Worm (Caenorhabditis elegans) whole organism, midembryonic: ENCODE data around the gene F48E8.8.

Source experiments
- T22C8.4 ChIP-seq: fragments of 200-800 bp; sonication (Bioruptor generic); IDR thresholded peaks from 2 replicates; pipeline ENCODE4 v1.3.6; 2022; ENCODE audit warnings: missing genetic modification characterization, missing compliant biosample characterization
- cog-1 ChIP-seq: sonication (generic microtip); optimal IDR thresholded peaks from 2 replicates; lab custom pipeline; 2016; ENCODE audit warnings: missing genetic modification characterization, missing compliant biosample characterization
- flt-1 ChIP-seq: fragments of 200-800 bp; sonication (Bioruptor generic); IDR thresholded peaks from 2 replicates; pipeline ENCODE4 v1.3.6; 2022; ENCODE audit warnings: missing genetic modification characterization, missing compliant biosample characterization
- klf-2 ChIP-seq: fragments of 200-800 bp; sonication (Bioruptor generic); conservative IDR thresholded peaks from 2 replicates; pipeline ENCODE4 v1.3.6; 2022; ENCODE audit warnings: missing genetic modification reagents, missing genetic modification characterization, missing compliant biosample characterization
- med-1 ChIP-seq: sonication (generic microtip); optimal IDR thresholded peaks from 2 replicates; lab custom pipeline; 2017; ENCODE audit warnings: missing genetic modification characterization, mild to moderate bottlenecking, missing compliant biosample characterization, antibody characterized with exemption, missing genetic modification reagents; ENCODE audit not compliant: insufficient read depth
- ref-1 ChIP-seq: fragments of 200-800 bp; sonication (Bioruptor generic); conservative IDR thresholded peaks from 2 replicates; pipeline ENCODE4 v1.3.6; 2022; ENCODE audit warnings: missing genetic modification reagents, missing genetic modification characterization, missing compliant biosample characterization
- tab-1 ChIP-seq: fragments of 200-800 bp; sonication (Bioruptor generic); IDR thresholded peaks from 2 replicates; pipeline ENCODE4 v1.3.6; 2022; ENCODE audit warnings: missing genetic modification characterization, missing compliant biosample characterization
- ztf-23 ChIP-seq: fragments of 200-800 bp; sonication (Bioruptor generic); IDR thresholded peaks from 2 replicates; pipeline ENCODE4 v1.3.6; 2022; ENCODE audit warnings: missing genetic modification reagents, missing genetic modification characterization, missing compliant biosample characterization
- ztf-29 ChIP-seq: fragments of 200-800 bp; sonication (Bioruptor generic); IDR thresholded peaks from 2 replicates; pipeline ENCODE4 v1.3.6; 2022; ENCODE audit warnings: missing genetic modification reagents, missing genetic modification characterization, missing compliant biosample characterization

The F48E8.8 gene

ce11 chrIII:5440540-5440939 is 9.1 kb downstream of the F48E8.8 start, which contains the start of gene W03A5.6:
TSS of gene W03A5.6 (minus strand) at chrIII:5440640.
- no peak for TF ChIP-seq ztf-29
- TF ChIP-seq ref-1 (GFP tag; lab: Robert Waterston, UW) = no peak
- no peak for TF ChIP-seq klf-2 (GFP tag; lab: Robert Waterston, UW)

ce11 chrIII:5438064-5438463 is 11.5 kb downstream of the F48E8.8 start:
- TF ChIP-seq med-1 (GFP tag; lab: Kevin White, UChicago) (no peak), klf-2 (GFP tag; lab: Robert Waterston, UW) (no peak), flt-1 (GFP tag; lab: Robert Waterston, UW) (no peak), tab-1 (no peak), T22C8.4 (GFP tag; lab: Robert Waterston, UW) (no peak), ztf-29 (no peak), ref-1 (GFP tag; lab: Robert Waterston, UW) (no peak), cog-1 (tag; lab: Kevin White, UChicago) (no peak), ztf-23 (no peak)

ce11 chrIII:5436306-5436705 is 13.3 kb downstream of the F48E8.8 start:
- TF ChIP-seq ztf-23 (no peak), klf-2 (GFP tag; lab: Robert Waterston, UW) (no peak), ref-1 (GFP tag; lab: Robert Waterston, UW) (no peak), ztf-29 (no peak), cog-1 (tag; lab: Kevin White, UChicago) (no peak), tab-1 (no peak), flt-1 (GFP tag; lab: Robert Waterston, UW) (no peak), med-1 (GFP tag; lab: Kevin White, UChicago) (no peak), T22C8.4 (GFP tag; lab: Robert Waterston, UW) (no peak)

ce11 chrIII:5427096-5427495 is 22.5 kb downstream of the F48E8.8 start:
- TF ChIP-seq cog-1 (tag; lab: Kevin White, UChicago) (no peak), T22C8.4 (GFP tag; lab: Robert Waterston, UW) (no peak), flt-1 (GFP tag; lab: Robert Waterston, UW) (no peak), klf-2 (GFP tag; lab: Robert Waterston, UW) (no peak), tab-1 (no peak), med-1 (GFP tag; lab: Kevin White, UChicago) (no peak), ztf-29 (no peak), ref-1 (GFP tag; lab: Robert Waterston, UW) (no peak), ztf-23 (no peak)

- TF ChIP-seq flt-1 (GFP tag; lab: Robert Waterston, UW) (no peak), T22C8.4 (GFP tag; lab: Robert Waterston, UW) (no peak), ztf-23 (no peak), cog-1 (tag; lab: Kevin White, UChicago) (no peak), klf-2 (GFP tag; lab: Robert Waterston, UW) (no peak), med-1 (GFP tag; lab: Kevin White, UChicago) (no peak), tab-1 (no peak), ref-1 (GFP tag; lab: Robert Waterston, UW) (no peak), ztf-29 (no peak)
Observed at ce11 chrIII:5424363-5424762, 25.2 kb downstream of the F48E8.8 start.

- TF ChIP-seq T22C8.4 (GFP tag; lab: Robert Waterston, UW) = no peak
- no peak for TF ChIP-seq ref-1 (GFP tag; lab: Robert Waterston, UW)
- TF ChIP-seq flt-1 (GFP tag; lab: Robert Waterston, UW) = no peak
- no peak for TF ChIP-seq cog-1 (tag; lab: Kevin White, UChicago)
- no peak for TF ChIP-seq tab-1
- no peak for TF ChIP-seq ztf-23
- TF ChIP-seq ztf-29 = no peak
- TF ChIP-seq klf-2 (GFP tag; lab: Robert Waterston, UW) = no peak
- TF ChIP-seq med-1 (GFP tag; lab: Kevin White, UChicago) = no peak
Observed at ce11 chrIII:5423665-5424133, 25.9 kb downstream of the F48E8.8 start, which contains the start of gene dnj-24. TSS of gene dnj-24 (minus strand) at chrIII:5424083.

ce11 chrIII:5422561-5423103 is 27.0 kb downstream of the F48E8.8 start:
- TF ChIP-seq ztf-23 = no peak
- TF ChIP-seq cog-1 (tag; lab: Kevin White, UChicago) = no peak
- no peak for TF ChIP-seq ztf-29
- TF ChIP-seq T22C8.4 (GFP tag; lab: Robert Waterston, UW) = no peak
- no peak for TF ChIP-seq flt-1 (GFP tag; lab: Robert Waterston, UW)
- TF ChIP-seq klf-2 (GFP tag; lab: Robert Waterston, UW) = no peak
- TF ChIP-seq med-1 (GFP tag; lab: Kevin White, UChicago) = no peak
- TF ChIP-seq ref-1 (GFP tag; lab: Robert Waterston, UW) = no peak
- no peak for TF ChIP-seq tab-1

ce11 chrIII:5421406-5421805 is 28.2 kb downstream of the F48E8.8 start:
- TF ChIP-seq ref-1 (GFP tag; lab: Robert Waterston, UW) (no peak), med-1 (GFP tag; lab: Kevin White, UChicago) (no peak), flt-1 (GFP tag; lab: Robert Waterston, UW) (no peak), T22C8.4 (GFP tag; lab: Robert Waterston, UW) (no peak), cog-1 (tag; lab: Kevin White, UChicago) (no peak), ztf-29 (no peak), tab-1 (no peak), klf-2 (GFP tag; lab: Robert Waterston, UW) (no peak), ztf-23 (no peak)

ce11 chrIII:5420276-5420675 is 29.3 kb downstream of the F48E8.8 start:
- TF ChIP-seq tab-1 = no peak
- TF ChIP-seq ztf-23 = no peak
- no peak for TF ChIP-seq cog-1 (tag; lab: Kevin White, UChicago)
- no peak for TF ChIP-seq T22C8.4 (GFP tag; lab: Robert Waterston, UW)
- no peak for TF ChIP-seq flt-1 (GFP tag; lab: Robert Waterston, UW)
- TF ChIP-seq klf-2 (GFP tag; lab: Robert Waterston, UW) = no peak
- no peak for TF ChIP-seq ref-1 (GFP tag; lab: Robert Waterston, UW)
- TF ChIP-seq ztf-29 = no peak
- TF ChIP-seq med-1 (GFP tag; lab: Kevin White, UChicago) = no peak
